Worm (Caenorhabditis elegans): Measurements from ENCODE around the gene fndc-1.

The fndc-1 gene

DNA sequence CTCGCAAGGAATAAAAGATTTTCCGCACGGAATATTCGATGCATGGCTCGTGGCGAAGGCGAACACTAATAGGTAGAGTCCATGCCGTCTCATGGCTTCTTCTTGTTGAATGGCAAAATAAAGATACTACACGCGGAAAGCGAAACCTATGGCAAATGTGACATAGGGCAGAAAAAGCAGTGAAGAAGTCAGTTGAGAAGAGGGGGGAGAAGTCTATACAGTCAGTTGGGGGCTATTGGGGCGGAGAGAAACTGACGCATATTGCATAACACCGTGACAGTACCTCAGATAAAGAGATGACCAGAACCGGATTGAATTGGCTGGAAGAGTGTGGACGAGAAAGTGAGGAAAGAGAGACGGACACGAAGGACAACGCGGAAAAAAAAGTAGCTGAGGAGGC is 10.3 kb upstream of the fndc-1 start, which contains the start of gene T06D8.10:
T06D8.10 (minus strand) TSS at position 101 of the 400 bp plus-strand sequence.
- TF ChIP-seq hlh-13 (GFP tag; optimal IDR thresholded peaks at IDR 0.05) (no peak), sdc-2 (tag; optimal IDR thresholded peaks at IDR 0.05) (peak; percentile 11)

DNA sequence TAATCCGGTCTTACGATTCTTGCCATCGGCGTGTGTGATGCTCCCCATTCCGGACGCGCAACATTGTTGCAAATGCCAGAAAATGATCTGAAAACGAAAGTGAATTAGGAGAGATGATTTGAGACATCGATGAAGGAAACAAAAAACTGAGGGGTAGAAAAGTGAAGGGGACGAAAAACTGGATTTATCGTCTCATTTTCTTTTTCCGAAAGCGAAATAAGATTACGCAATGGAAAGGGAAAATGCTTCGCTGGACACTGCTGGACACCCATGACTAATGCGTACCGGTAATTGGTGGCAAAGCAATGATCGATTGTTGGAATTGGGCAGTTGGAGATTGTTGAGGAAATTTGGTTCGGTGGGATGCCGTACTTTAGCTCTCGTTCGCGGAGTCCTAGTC is 9.4 kb upstream of the fndc-1 start:
- TF ChIP-seq ama-1 (optimal IDR thresholded peaks at IDR 0.05) (no peak), sox-2 (GFP tag; IDR thresholded peaks at IDR 0.05) (no peak), ceh-45 (GFP tag; IDR thresholded peaks at IDR 0.05) (no peak), ceh-48 (tag; optimal IDR thresholded peaks at IDR 0.05) (no peak), hlh-8 (tag; optimal IDR thresholded peaks at IDR 0.05) (no peak), C08G9.2 (tag; optimal IDR thresholded peaks at IDR 0.05) (no peak), T23F11.4 (GFP tag; optimal IDR thresholded peaks at IDR 0.05) (no peak), ceh-19 (GFP tag; optimal IDR thresholded peaks at IDR 0.05) (no peak), Y22D7AL.16 (tag; optimal IDR thresholded peaks at IDR 0.05) (no peak), mec-3 (tag; optimal IDR thresholded peaks at IDR 0.05; ENCODE audit: borderline replicate concordance) (no peak)

DNA sequence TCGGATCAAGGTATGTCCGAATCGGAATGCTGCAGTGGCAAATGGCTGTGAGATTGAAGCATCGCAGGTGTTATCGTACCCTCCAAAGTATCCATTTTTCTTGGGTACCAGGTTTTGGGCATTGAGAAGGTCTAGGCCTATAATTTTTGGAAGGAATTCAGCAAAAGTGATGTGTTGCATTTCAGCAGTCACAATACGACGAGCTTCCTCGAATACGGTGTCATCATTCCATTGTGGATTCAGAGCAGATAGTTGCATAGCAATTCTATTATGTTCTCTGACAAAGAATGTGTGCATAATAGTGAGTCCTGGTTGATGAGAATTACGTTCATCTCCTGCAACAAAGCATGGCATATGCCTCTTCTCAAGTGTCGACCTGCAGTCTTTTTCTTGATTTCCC is 5.8 kb upstream of the fndc-1 start:
- TF ChIP-seq fax-1 (tag; optimal IDR thresholded peaks at IDR 0.05), result no peak

DNA sequence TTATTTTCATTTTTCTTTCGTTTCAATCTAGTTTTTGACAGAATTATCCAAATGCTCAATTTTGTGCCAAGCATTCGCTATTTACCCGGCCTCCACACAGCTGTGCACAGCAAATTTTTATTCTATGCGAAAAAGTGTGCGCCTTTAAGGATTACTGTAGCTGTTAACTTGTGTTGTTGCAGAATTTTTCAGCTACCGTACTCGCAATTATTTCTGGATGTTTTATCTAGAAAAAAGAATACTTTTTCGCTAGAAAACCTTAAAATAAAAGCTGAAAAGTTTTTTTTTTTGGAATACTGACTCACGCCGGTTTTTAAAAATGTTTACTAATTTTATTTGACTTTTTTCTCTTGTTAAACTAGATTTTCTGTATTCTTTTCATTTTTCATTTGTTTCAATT is 4.4 kb upstream of the fndc-1 start:
- TF ChIP-seq lim-6 (tag; optimal IDR thresholded peaks at IDR 0.05), result no peak
- TF ChIP-seq ztf-16 (tag; optimal IDR thresholded peaks at IDR 0.05), result no peak
- TF ChIP-seq dmd-4 (tag; optimal IDR thresholded peaks at IDR 0.05; ENCODE audit: borderline replicate concordance), result no peak
- no peak for TF ChIP-seq lin-11 (tag; optimal IDR thresholded peaks at IDR 0.05)
- TF ChIP-seq T23F11.4 (GFP tag; optimal IDR thresholded peaks at IDR 0.05), result no peak
- TF ChIP-seq hlh-15 (tag; optimal IDR thresholded peaks at IDR 0.05), result no peak
- TF ChIP-seq ceh-19 (GFP tag; optimal IDR thresholded peaks at IDR 0.05), result no peak
- no peak for TF ChIP-seq pqm-1 (tag; optimal IDR thresholded peaks at IDR 0.05)
- TF ChIP-seq elt-2 (tag; optimal IDR thresholded peaks at IDR 0.05), result no peak
- no peak for TF ChIP-seq gmeb-2 (tag; optimal IDR thresholded peaks at IDR 0.05)
- TF ChIP-seq pat-9 (tag; optimal IDR thresholded peaks at IDR 0.05), result no peak
- TF ChIP-seq ttx-3 (tag; optimal IDR thresholded peaks at IDR 0.05), result no peak
- no peak for TF ChIP-seq unc-42 (tag; optimal IDR thresholded peaks at IDR 0.05)
- TF ChIP-seq ceh-6 (GFP tag; optimal IDR thresholded peaks at IDR 0.05), result no peak
- no peak for TF ChIP-seq ets-4 (tag; optimal IDR thresholded peaks at IDR 0.05)
- TF ChIP-seq ref-2 (tag; optimal IDR thresholded peaks at IDR 0.05), result no peak

DNA sequence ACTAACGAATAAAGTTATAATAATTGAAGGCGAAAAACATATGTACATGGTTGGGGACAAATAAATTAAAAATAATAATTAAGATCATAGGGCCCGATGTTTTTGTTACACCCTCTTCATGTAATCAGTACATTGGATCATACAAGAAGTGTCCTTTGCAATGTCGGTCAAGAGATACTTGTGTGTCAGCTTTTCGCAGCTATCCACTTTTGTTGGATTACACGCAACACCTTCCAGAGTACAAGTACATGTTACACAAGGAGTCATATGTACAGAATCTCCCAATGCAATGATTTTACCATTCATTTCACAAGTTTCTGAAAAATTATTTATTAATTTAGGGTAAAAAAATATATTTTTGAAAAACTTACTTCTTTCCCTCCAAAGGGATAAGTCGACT is 3.8 kb upstream of the fndc-1 start:
- TF ChIP-seq ceh-19 (GFP tag; optimal IDR thresholded peaks at IDR 0.05), result no peak
- no peak for TF ChIP-seq nfya-1 (tag; optimal IDR thresholded peaks at IDR 0.05)
- TF ChIP-seq pha-2 (tag; optimal IDR thresholded peaks at IDR 0.05), result no peak
- no peak for TF ChIP-seq hlh-15 (tag; optimal IDR thresholded peaks at IDR 0.05)
- no peak for TF ChIP-seq unc-86 (tag; optimal IDR thresholded peaks at IDR 0.05)
- TF ChIP-seq hlh-6 (tag; optimal IDR thresholded peaks at IDR 0.05), result no peak
- TF ChIP-seq ceh-24 (tag; optimal IDR thresholded peaks at IDR 0.05), result no peak
- TF ChIP-seq gmeb-2 (tag; optimal IDR thresholded peaks at IDR 0.05), result no peak
- no peak for TF ChIP-seq ceh-30 (tag; optimal IDR thresholded peaks at IDR 0.05)
- no peak for TF ChIP-seq C08G9.2 (tag; optimal IDR thresholded peaks at IDR 0.05)
- TF ChIP-seq fkh-10 (GFP tag; optimal IDR thresholded peaks at IDR 0.05), result no peak
- TF ChIP-seq syd-9 (tag; optimal IDR thresholded peaks at IDR 0.05), result no peak
- no peak for TF ChIP-seq ceh-22 (tag; optimal IDR thresholded peaks at IDR 0.05)
- no peak for TF ChIP-seq sdc-2 (tag; optimal IDR thresholded peaks at IDR 0.05)
- TF ChIP-seq lim-6 (tag; optimal IDR thresholded peaks at IDR 0.05), result no peak
- TF ChIP-seq rnt-1 (tag; optimal IDR thresholded peaks at IDR 0.05), result no peak
- no peak for TF ChIP-seq fkh-6 (tag; optimal IDR thresholded peaks at IDR 0.05)
- no peak for TF ChIP-seq unc-42 (tag; optimal IDR thresholded peaks at IDR 0.05)
- no peak for TF ChIP-seq unc-3 (GFP tag; conservative IDR thresholded peaks at IDR 0.05)
- TF ChIP-seq unc-3 (tag; optimal IDR thresholded peaks at IDR 0.05), result no peak
